Worm (Caenorhabditis elegans) whole organism, midembryonic: ENCODE results near the gene K12H6.12.

Experiments
- T22C8.4 ChIP-seq: fragments of 200-800 bp; sonication (Bioruptor generic); IDR thresholded peaks from 2 replicates; pipeline ENCODE4 v1.3.6; 2022; ENCODE audit warnings: missing genetic modification characterization, missing compliant biosample characterization
- cog-1 ChIP-seq: sonication (generic microtip); optimal IDR thresholded peaks from 2 replicates; lab custom pipeline; 2016; ENCODE audit warnings: missing genetic modification characterization, missing compliant biosample characterization
- flt-1 ChIP-seq: fragments of 200-800 bp; sonication (Bioruptor generic); IDR thresholded peaks from 2 replicates; pipeline ENCODE4 v1.3.6; 2022; ENCODE audit warnings: missing genetic modification characterization, missing compliant biosample characterization
- klf-2 ChIP-seq: fragments of 200-800 bp; sonication (Bioruptor generic); conservative IDR thresholded peaks from 2 replicates; pipeline ENCODE4 v1.3.6; 2022; ENCODE audit warnings: missing genetic modification reagents, missing genetic modification characterization, missing compliant biosample characterization
- med-1 ChIP-seq: sonication (generic microtip); optimal IDR thresholded peaks from 2 replicates; lab custom pipeline; 2017; ENCODE audit warnings: missing genetic modification characterization, mild to moderate bottlenecking, missing compliant biosample characterization, antibody characterized with exemption, missing genetic modification reagents; ENCODE audit not compliant: insufficient read depth
- ref-1 ChIP-seq: fragments of 200-800 bp; sonication (Bioruptor generic); conservative IDR thresholded peaks from 2 replicates; pipeline ENCODE4 v1.3.6; 2022; ENCODE audit warnings: missing genetic modification reagents, missing genetic modification characterization, missing compliant biosample characterization
- tab-1 ChIP-seq: fragments of 200-800 bp; sonication (Bioruptor generic); IDR thresholded peaks from 2 replicates; pipeline ENCODE4 v1.3.6; 2022; ENCODE audit warnings: missing genetic modification characterization, missing compliant biosample characterization
- ztf-23 ChIP-seq: fragments of 200-800 bp; sonication (Bioruptor generic); IDR thresholded peaks from 2 replicates; pipeline ENCODE4 v1.3.6; 2022; ENCODE audit warnings: missing genetic modification reagents, missing genetic modification characterization, missing compliant biosample characterization
- ztf-29 ChIP-seq: fragments of 200-800 bp; sonication (Bioruptor generic); IDR thresholded peaks from 2 replicates; pipeline ENCODE4 v1.3.6; 2022; ENCODE audit warnings: missing genetic modification reagents, missing genetic modification characterization, missing compliant biosample characterization

DNA sequence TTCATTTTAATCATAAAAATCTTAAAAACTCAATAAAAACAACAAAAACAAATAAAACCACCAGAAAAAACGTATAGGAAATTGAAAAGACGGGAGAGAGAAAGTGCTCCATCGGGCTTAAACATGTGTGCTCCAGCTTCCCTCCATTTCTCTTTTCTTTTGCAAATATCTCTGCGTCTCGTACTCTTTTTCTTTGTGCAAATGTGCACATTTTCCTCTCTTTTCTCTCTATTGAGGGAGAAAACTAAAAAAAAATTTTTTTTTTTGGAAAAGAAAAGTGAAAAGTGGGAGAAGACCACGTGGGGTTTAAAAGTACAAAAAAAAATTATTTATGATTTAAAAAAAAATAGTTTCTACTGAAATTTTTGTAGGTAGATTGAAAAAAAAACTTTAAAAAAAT is 3.7 kb upstream of the K12H6.12 start:
- TF ChIP-seq flt-1 (GFP tag; lab: Robert Waterston, UW), result no peak
- TF ChIP-seq ztf-23 (GFP tag; lab: Robert Waterston, UW), result no peak
- no peak for TF ChIP-seq klf-2 (GFP tag; lab: Robert Waterston, UW)
- TF ChIP-seq cog-1 (tag; lab: Kevin White, UChicago), result no peak
- TF ChIP-seq T22C8.4, result no peak
- TF ChIP-seq med-1 (GFP tag; lab: Kevin White, UChicago), result no peak
- TF ChIP-seq ref-1 (GFP tag; lab: Robert Waterston, UW), result no peak
- TF ChIP-seq ztf-29 (GFP tag; lab: Robert Waterston, UW), result no peak
- no peak for TF ChIP-seq tab-1 (GFP tag; lab: Robert Waterston, UW)
